Worm (Caenorhabditis elegans) whole organism, late embryonic: ENCODE data around the gene clec-208.
A peak's percentile ranks its signal among the peaks of the same experiment; 100 is the strongest.

ENCODE experiments used
- C08G9.2 ChIP-seq: sonication (generic microtip); optimal IDR thresholded peaks from 2 replicates; lab custom pipeline; 2016; ENCODE audit warnings: mild to moderate bottlenecking, missing genetic modification characterization, moderate library complexity, missing compliant biosample characterization
- C38D4.7 ChIP-seq: fragments of 200-800 bp; sonication (Bioruptor generic); optimal IDR thresholded peaks from 2 replicates; lab custom pipeline; 2018; ENCODE audit warnings: mild to moderate bottlenecking, missing genetic modification characterization, moderate library complexity, missing compliant biosample characterization
- F13H6.1 ChIP-seq: sonication (generic microtip); optimal IDR thresholded peaks from 2 replicates; lab custom pipeline; 2016; ENCODE audit warnings: missing genetic modification characterization, missing compliant biosample characterization
- K09A11.1 ChIP-seq: sonication (generic microtip); optimal IDR thresholded peaks from 2 replicates; lab custom pipeline; 2017; ENCODE audit warnings: antibody characterized with exemption, mild to moderate bottlenecking, missing genetic modification characterization, missing compliant biosample characterization; ENCODE audit not compliant: insufficient read depth
- T23F11.4 ChIP-seq: fragments of 200-800 bp; sonication (Bioruptor generic); optimal IDR thresholded peaks from 2 replicates; lab custom pipeline; 2018; ENCODE audit warnings: mild to moderate bottlenecking, missing genetic modification characterization, missing compliant biosample characterization
- Y22D7AL.16 ChIP-seq: sonication (generic microtip); optimal IDR thresholded peaks from 2 replicates; lab custom pipeline; 2016; ENCODE audit warnings: missing genetic modification characterization, missing compliant biosample characterization
- ama-1 ChIP-seq: fragments of 150-350 bp; optimal IDR thresholded peaks from 2 replicates; lab custom pipeline; 2014
- ceh-19 ChIP-seq: fragments of 200-800 bp; sonication (Bioruptor generic); optimal IDR thresholded peaks from 2 replicates; lab custom pipeline; 2018; ENCODE audit warnings: mild to moderate bottlenecking, missing genetic modification characterization, missing compliant biosample characterization
- ceh-45 ChIP-seq: fragments of 200-800 bp; sonication (Bioruptor generic); IDR thresholded peaks from 2 replicates; pipeline ENCODE4 v1.3.6; 2022; ENCODE audit warnings: missing genetic modification reagents, missing genetic modification characterization, missing compliant biosample characterization
- ceh-48 ChIP-seq: sonication (generic microtip); optimal IDR thresholded peaks from 2 replicates; lab custom pipeline; 2016; ENCODE audit warnings: missing genetic modification characterization, inconsistent platforms, missing compliant biosample characterization
- ceh-6 ChIP-seq: fragments of 200-800 bp; sonication (Bioruptor generic); optimal IDR thresholded peaks from 2 replicates; lab custom pipeline; 2018; ENCODE audit warnings: mild to moderate bottlenecking, missing genetic modification characterization, missing compliant biosample characterization
- che-1 ChIP-seq: sonication (generic microtip); optimal IDR thresholded peaks from 2 replicates; lab custom pipeline; 2016; ENCODE audit warnings: mild to moderate bottlenecking, missing genetic modification characterization, missing compliant biosample characterization
- elt-2 ChIP-seq: sonication (generic microtip); optimal IDR thresholded peaks from 2 replicates; lab custom pipeline; 2016; ENCODE audit warnings: missing genetic modification reagents, missing genetic modification characterization, missing compliant biosample characterization
- ets-4 ChIP-seq: sonication (generic microtip); optimal IDR thresholded peaks from 2 replicates; lab custom pipeline; 2016; ENCODE audit warnings: missing genetic modification characterization, missing compliant biosample characterization
- fkh-10 ChIP-seq: fragments of 150-350 bp; optimal IDR thresholded peaks from 2 replicates; lab custom pipeline; 2014; ENCODE audit warnings: missing biosample characterization, missing genetic modification reagents, missing genetic modification characterization
- gmeb-2 ChIP-seq: sonication (generic microtip); optimal IDR thresholded peaks from 2 replicates; lab custom pipeline; 2016; ENCODE audit warnings: missing genetic modification characterization, inconsistent platforms, missing compliant biosample characterization
- hlh-13 ChIP-seq: fragments of 200-800 bp; sonication (Bioruptor generic); optimal IDR thresholded peaks from 2 replicates; lab custom pipeline; 2018; ENCODE audit warnings: mild to moderate bottlenecking, missing genetic modification characterization, missing compliant biosample characterization
- hlh-15 ChIP-seq: sonication (generic microtip); optimal IDR thresholded peaks from 2 replicates; lab custom pipeline; 2016; ENCODE audit warnings: missing genetic modification characterization, missing compliant biosample characterization
- hlh-30 ChIP-seq: sonication (generic microtip); optimal IDR thresholded peaks from 2 replicates; lab custom pipeline; 2017; ENCODE audit warnings: antibody characterized with exemption, missing genetic modification characterization, missing compliant biosample characterization; ENCODE audit not compliant: insufficient read depth
- hlh-6 ChIP-seq: sonication (generic microtip); optimal IDR thresholded peaks from 2 replicates; lab custom pipeline; 2016; ENCODE audit warnings: missing genotype, missing genetic modification characterization, missing compliant biosample characterization
- madf-2 ChIP-seq: sonication (generic microtip); optimal IDR thresholded peaks from 2 replicates; lab custom pipeline; 2017; ENCODE audit warnings: missing genetic modification characterization, missing compliant biosample characterization
- mec-3 ChIP-seq: sonication (generic microtip); optimal IDR thresholded peaks from 2 replicates; lab custom pipeline; 2016; ENCODE audit warnings: borderline replicate concordance, missing genetic modification characterization, missing compliant biosample characterization
- nfya-1 ChIP-seq: sonication (generic microtip); optimal IDR thresholded peaks from 2 replicates; lab custom pipeline; 2017; ENCODE audit warnings: missing genetic modification characterization, mild to moderate bottlenecking, missing compliant biosample characterization, antibody characterized with exemption, moderate library complexity
- odd-2 ChIP-seq: sonication (generic microtip); optimal IDR thresholded peaks from 2 replicates; lab custom pipeline; 2017; ENCODE audit warnings: antibody characterized with exemption, mild to moderate bottlenecking, missing genetic modification characterization, missing compliant biosample characterization
- pag-3 ChIP-seq: sonication (generic microtip); optimal IDR thresholded peaks from 2 replicates; lab custom pipeline; 2016; ENCODE audit warnings: missing compliant biosample characterization, missing genetic modification characterization, borderline replicate concordance
- pha-4 ChIP-seq: fragments of 150-350 bp; optimal IDR thresholded peaks from 2 replicates; lab custom pipeline; 2018; ENCODE audit warnings: missing biosample characterization, missing genetic modification reagents, missing genetic modification characterization
- pros-1 ChIP-seq: fragments of 150-350 bp; optimal IDR thresholded peaks from 2 replicates; lab custom pipeline; 2014; ENCODE audit warnings: missing biosample characterization, missing genetic modification reagents, missing genetic modification characterization
- ref-2 ChIP-seq: sonication (generic microtip); optimal IDR thresholded peaks from 2 replicates; lab custom pipeline; 2016; ENCODE audit warnings: missing genetic modification characterization, missing compliant biosample characterization
- rnt-1 ChIP-seq: sonication (generic microtip); optimal IDR thresholded peaks from 2 replicates; lab custom pipeline; 2016; ENCODE audit warnings: missing genetic modification characterization, missing compliant biosample characterization
- sdc-2 ChIP-seq: sonication (generic microtip); optimal IDR thresholded peaks from 2 replicates; lab custom pipeline; 2016; ENCODE audit warnings: missing genotype, missing genetic modification characterization, missing compliant biosample characterization
- sox-2 ChIP-seq: fragments of 200-800 bp; sonication (Bioruptor generic); IDR thresholded peaks from 2 replicates; pipeline ENCODE4 v1.3.6; 2022; ENCODE audit warnings: missing genetic modification reagents, missing genetic modification characterization, missing compliant biosample characterization
- syd-9 ChIP-seq: sonication (generic microtip); optimal IDR thresholded peaks from 2 replicates; lab custom pipeline; 2016; ENCODE audit warnings: mild to moderate bottlenecking, missing genetic modification characterization, moderate library complexity, missing compliant biosample characterization
- tbx-2 ChIP-seq: sonication (generic microtip); optimal IDR thresholded peaks from 2 replicates; lab custom pipeline; 2016; ENCODE audit warnings: missing genetic modification characterization, missing compliant biosample characterization
- unc-3 ChIP-seq, 2 experiments: fragments of 200-800 bp in 1 of 2; sonication (Bioruptor generic) in 1 of 2; sonication (generic microtip) in 1 of 2; conservative IDR thresholded peaks in 1 of 2; optimal IDR thresholded peaks in 1 of 2; 2 replicates each; pipeline versions ENCODE4 v1.3.6 to Lab custom; 2016 to 2022; ENCODE audit warnings: missing compliant biosample characterization in 2 of 2, missing genetic modification characterization in 2 of 2, missing genetic modification reagents in 1 of 2
- unc-86 ChIP-seq: sonication (generic microtip); optimal IDR thresholded peaks from 2 replicates; lab custom pipeline; 2016; ENCODE audit warnings: missing genetic modification characterization, missing compliant biosample characterization

The clec-208 gene

ce11 chrV:2119529-2119928, 21.8 kb downstream of the clec-208 start, which contains the start of gene F22F7.11:
F22F7.11 (plus strand) TSS chrV:2119829.
- TF ChIP-seq F13H6.1 (tag; lab: Kevin White, UChicago) (no peak), hlh-13 (GFP tag; lab: Kevin White, UChicago) (no peak), mec-3 (tag; lab: Kevin White, UChicago) (no peak), sox-2 (GFP tag; lab: Robert Waterston, UW) (no peak), ceh-19 (GFP tag; lab: Kevin White, UChicago) (no peak), C08G9.2 (tag; lab: Kevin White, UChicago) (no peak), ref-2 (tag; lab: Kevin White, UChicago) (no peak), ama-1 (no peak), gmeb-2 (tag; lab: Kevin White, UChicago) (no peak), sdc-2 (no peak), fkh-10 (GFP tag; lab: Kevin White, UChicago) (no peak)

DNA sequence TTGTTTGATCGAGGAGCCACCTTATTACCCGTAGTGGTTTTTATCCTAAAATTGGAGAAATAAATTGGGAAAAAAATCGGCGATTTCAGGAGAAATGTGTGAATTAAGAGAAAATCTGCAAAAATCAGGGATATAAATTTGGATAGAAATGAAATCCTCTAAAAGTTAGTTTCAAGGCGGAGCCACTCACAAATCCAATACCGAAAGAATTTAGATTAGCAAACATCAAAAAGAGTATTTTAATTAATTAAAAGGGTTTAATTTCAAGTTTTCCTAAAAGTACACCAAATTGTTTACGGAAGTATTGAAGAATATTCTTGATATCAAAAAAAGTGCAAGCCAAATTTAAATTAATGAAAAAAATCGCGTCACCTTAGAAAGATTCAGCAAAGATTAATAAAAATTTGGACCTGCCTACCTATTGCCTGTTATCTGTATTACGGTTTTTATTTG, 24.2 kb downstream of the clec-208 start, which contains the start of gene F22F7.8:
TSS of gene F22F7.8 (minus strand) at position 51 of the 453 bp plus-strand sequence.
- TF ChIP-seq fkh-10 (GFP tag; lab: Kevin White, UChicago) = no peak
- TF ChIP-seq pros-1 (tag; lab: Kevin White, UChicago) = no peak
- no peak for TF ChIP-seq hlh-15 (tag; lab: Kevin White, UChicago)
- no peak for TF ChIP-seq unc-3 (GFP tag; conservative IDR thresholded peaks at IDR 0.05; lab: Robert Waterston, UW)
- no peak for TF ChIP-seq unc-3 (tag; optimal IDR thresholded peaks at IDR 0.05; lab: Kevin White, UChicago)
- TF ChIP-seq F13H6.1 (tag; lab: Kevin White, UChicago) = no peak
- no peak for TF ChIP-seq ets-4
- TF ChIP-seq K09A11.1 (tag; lab: Kevin White, UChicago) = no peak
- TF ChIP-seq odd-2 (tag; lab: Kevin White, UChicago) = no peak
- TF ChIP-seq ceh-6 (GFP tag; lab: Kevin White, UChicago) = no peak

ce11 chrV:2122517-2122916, 24.8 kb downstream of the clec-208 start, which contains the start of gene F22F7.2:
F22F7.2 (plus strand) TSS chrV:2122782.
- TF ChIP-seq che-1 (tag; lab: Kevin White, UChicago) = no peak
- no peak for TF ChIP-seq ceh-48 (tag; lab: Kevin White, UChicago)
- TF ChIP-seq elt-2 (tag; lab: Kevin White, UChicago) = peak; percentile 6

DNA sequence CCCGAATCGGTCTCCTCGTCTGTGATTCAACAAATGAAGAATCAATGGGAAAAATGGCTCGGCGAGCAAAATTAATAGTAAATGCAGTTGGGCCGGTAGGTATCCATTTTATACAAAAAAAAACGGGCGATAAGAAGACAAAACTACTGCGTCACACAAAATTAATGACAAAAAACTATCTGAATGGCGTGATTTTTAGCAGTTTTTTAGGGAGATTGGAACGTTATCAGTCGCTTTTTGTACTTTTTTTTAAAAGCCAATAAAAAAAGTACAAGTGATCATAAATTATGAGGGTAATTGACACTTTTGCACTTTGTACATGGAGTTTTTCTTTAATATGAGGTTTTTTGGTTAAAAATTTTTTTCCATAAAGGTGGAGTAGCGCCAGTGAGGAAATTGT, 25.4 kb downstream of the clec-208 start:
- TF ChIP-seq fkh-10 (GFP tag; lab: Kevin White, UChicago) = no peak
- TF ChIP-seq ama-1 = no peak
- no peak for TF ChIP-seq F13H6.1 (tag; lab: Kevin White, UChicago)
- TF ChIP-seq hlh-6 (tag; lab: Kevin White, UChicago) = no peak
- TF ChIP-seq pha-4 = no peak
- TF ChIP-seq hlh-30 (tag; lab: Kevin White, UChicago) = no peak
- TF ChIP-seq odd-2 (tag; lab: Kevin White, UChicago) = no peak
- no peak for TF ChIP-seq pag-3 (tag; lab: Kevin White, UChicago)
- no peak for TF ChIP-seq rnt-1 (tag; lab: Kevin White, UChicago)
- TF ChIP-seq nfya-1 = no peak
- TF ChIP-seq madf-2 (tag; lab: Kevin White, UChicago) = no peak
- no peak for TF ChIP-seq ceh-45
- TF ChIP-seq Y22D7AL.16 (tag; lab: Kevin White, UChicago) = no peak
- no peak for TF ChIP-seq tbx-2
- TF ChIP-seq T23F11.4 = no peak
- TF ChIP-seq syd-9 = no peak

DNA sequence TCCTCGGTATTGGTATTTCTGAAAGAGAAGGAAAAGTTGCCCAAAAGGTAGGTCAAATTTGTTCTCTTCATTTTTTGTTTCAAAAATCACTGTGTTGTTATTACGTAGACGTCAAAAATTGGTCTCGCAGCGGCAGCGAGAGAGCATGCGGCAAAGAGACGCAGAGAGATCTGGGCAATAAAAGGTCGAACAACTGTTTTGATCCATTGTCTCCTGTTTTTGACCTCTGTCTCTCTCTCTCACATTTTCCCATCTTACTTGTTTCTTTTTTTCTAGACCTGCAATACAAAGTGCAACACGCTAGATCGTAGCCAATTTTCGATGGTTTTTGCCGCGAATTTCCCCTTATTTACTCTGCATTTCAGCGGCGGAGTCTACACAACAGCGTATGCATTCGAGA, 28.8 kb downstream of the clec-208 start:
- TF ChIP-seq unc-86 (no peak), fkh-10 (GFP tag; lab: Kevin White, UChicago) (no peak), C38D4.7 (GFP tag; lab: Kevin White, UChicago) (no peak), C08G9.2 (tag; lab: Kevin White, UChicago) (no peak), syd-9 (no peak)
